Worm (Caenorhabditis elegans): ENCODE results near the gene C25G6.1.

- no peak for TF ChIP-seq ets-7 (tag; optimal IDR thresholded peaks at IDR 0.05)
- no peak for TF ChIP-seq pes-1 (GFP tag; IDR thresholded peaks at IDR 0.05)
- TF ChIP-seq scrt-1 (GFP tag; IDR thresholded peaks at IDR 0.05), result no peak
- TF ChIP-seq ama-1 (optimal IDR thresholded peaks at IDR 0.05), result no peak
- no peak for TF ChIP-seq hmbx-1 (tag; optimal IDR thresholded peaks at IDR 0.05)
- no peak for TF ChIP-seq B0310.2 (tag; optimal IDR thresholded peaks at IDR 0.05)
- no peak for TF ChIP-seq aly-1 (tag; optimal IDR thresholded peaks at IDR 0.05)
- no peak for TF ChIP-seq tbx-37 (GFP tag; conservative IDR thresholded peaks at IDR 0.05)
- TF ChIP-seq hmg-4 (GFP tag; optimal IDR thresholded peaks at IDR 0.05), result no peak
- TF ChIP-seq F13C5.2 (tag; optimal IDR thresholded peaks at IDR 0.05), result no peak
- no peak for TF ChIP-seq sea-1 (GFP tag; conservative IDR thresholded peaks at IDR 0.05)
Measured at ce11 chrX:1257668-1258067, 13.0 kb upstream of the C25G6.1 start.

All from whole organism, early embryonic.